Worm (Caenorhabditis elegans) whole organism, L4/young adult: ENCODE measurements around the gene fbxa-39.

ENCODE experiments used
- W03F9.2 ChIP-seq: fragments of 150-350 bp; optimal IDR thresholded peaks from 2 replicates; lab custom pipeline; 2014; ENCODE audit warnings: missing biosample characterization, missing genetic modification characterization
- him-1 ChIP-seq: sonication (generic microtip); optimal IDR thresholded peaks from 2 replicates; lab custom pipeline; 2016; ENCODE audit warnings: missing genotype, missing genetic modification reagents, missing genetic modification characterization, missing compliant biosample characterization

ce11 chrIII:2304149-2304548 is 31.3 kb downstream of the fbxa-39 start:
- TF ChIP-seq W03F9.2 (tag; lab: Kevin White, UChicago) (no peak), him-1 (tag; lab: Kevin White, UChicago) (no peak)
